Fruit fly (Drosophila melanogaster) whole organism, adult: ENCODE measurements around the gene CG9029.

Source experiments
- CG11617 ChIP-seq: fragments of 200-800 bp; sonication (Bioruptor generic); optimal IDR thresholded peaks from 2 replicates; lab custom pipeline; 2017; ENCODE audit warnings: mild to moderate bottlenecking, missing biosample characterization, missing genetic modification reagents, missing genetic modification characterization
- CG12768 ChIP-seq: fragments of 200-800 bp; sonication (Bioruptor generic); optimal IDR thresholded peaks from 2 replicates; lab custom pipeline; 2017; ENCODE audit warnings: missing biosample characterization, missing genetic modification characterization, mild to moderate bottlenecking, moderate library complexity, missing genetic modification reagents
- CG14711 ChIP-seq: fragments of 200-800 bp; sonication (Bioruptor generic); optimal IDR thresholded peaks from 2 replicates; lab custom pipeline; 2018; ENCODE audit warnings: missing biosample characterization, mild to moderate bottlenecking, missing genetic modification characterization, moderate library complexity
- CG1620 ChIP-seq: fragments of 200-800 bp; sonication (Bioruptor generic); optimal IDR thresholded peaks from 2 replicates; lab custom pipeline; 2016; ENCODE audit warnings: missing biosample characterization, missing genetic modification characterization
- CG33017 ChIP-seq: fragments of 200-800 bp; sonication (Bioruptor generic); optimal IDR thresholded peaks from 2 replicates; lab custom pipeline; 2018; ENCODE audit warnings: missing biosample characterization, mild to moderate bottlenecking, missing genetic modification characterization, moderate library complexity
- CG5204 ChIP-seq: fragments of 200-800 bp; sonication (Bioruptor generic); optimal IDR thresholded peaks from 2 replicates; lab custom pipeline; 2016; ENCODE audit warnings: missing biosample characterization, missing genetic modification characterization
- CG7045 ChIP-seq: fragments of 200-800 bp; sonication (Bioruptor generic); optimal IDR thresholded peaks from 2 replicates; lab custom pipeline; 2017; ENCODE audit warnings: missing biosample characterization, mild to moderate bottlenecking, missing genetic modification characterization
- CG7101 ChIP-seq: fragments of 200-800 bp; sonication (Bioruptor generic); optimal IDR thresholded peaks from 2 replicates; lab custom pipeline; 2018; ENCODE audit warnings: missing biosample characterization, mild to moderate bottlenecking, missing genetic modification characterization, moderate library complexity
- Clk ChIP-seq: fragments of 200-800 bp; sonication (Bioruptor generic); optimal IDR thresholded peaks from 2 replicates; lab custom pipeline; 2017; ENCODE audit warnings: missing biosample characterization, missing genetic modification characterization
- Crg-1 ChIP-seq: fragments of 200-800 bp; sonication (Bioruptor generic); optimal IDR thresholded peaks from 2 replicates; lab custom pipeline; 2016; ENCODE audit warnings: missing biosample characterization, missing genetic modification characterization
- Hr96 ChIP-seq: fragments of 200-800 bp; sonication (Bioruptor generic); optimal IDR thresholded peaks from 2 replicates; lab custom pipeline; 2016; ENCODE audit warnings: missing biosample characterization, missing genetic modification characterization
- Mnt ChIP-seq: fragments of 200-800 bp; sonication (Bioruptor generic); optimal IDR thresholded peaks from 2 replicates; lab custom pipeline; 2016; ENCODE audit warnings: missing biosample characterization, mild to moderate bottlenecking, missing genetic modification characterization
- bab1 ChIP-seq: fragments of 200-800 bp; sonication (Bioruptor generic); optimal IDR thresholded peaks from 3 replicates; lab custom pipeline; 2019; ENCODE audit warnings: missing biosample characterization, mild to moderate bottlenecking, missing genetic modification characterization, moderate library complexity
- cic ChIP-seq: fragments of 200-800 bp; sonication (Bioruptor generic); optimal IDR thresholded peaks from 2 replicates; lab custom pipeline; 2017; ENCODE audit warnings: missing biosample characterization, mild to moderate bottlenecking, missing genetic modification characterization, moderate library complexity
- cnc ChIP-seq, 2 experiments: fragments of >200 bp; optimal IDR thresholded peaks; 2 replicates each; lab custom pipeline; 2017
- kay ChIP-seq: fragments of 200-800 bp; sonication (Bioruptor generic); peaks from one replicate; lab custom pipeline; 2016; ENCODE audit warnings: missing biosample characterization, missing genetic modification characterization, borderline replicate concordance
- ovo ChIP-seq: fragments of 200-800 bp; sonication (Bioruptor generic); optimal IDR thresholded peaks from 2 replicates; lab custom pipeline; 2016; ENCODE audit warnings: missing biosample characterization, missing genetic modification characterization
- pad ChIP-seq: fragments of 200-800 bp; sonication (Bioruptor generic); optimal IDR thresholded peaks from 3 replicates; lab custom pipeline; 2017; ENCODE audit warnings: missing biosample characterization, missing genetic modification characterization, mild to moderate bottlenecking, moderate library complexity, missing genetic modification reagents
- tj ChIP-seq: fragments of 200-800 bp; sonication (Bioruptor generic); optimal IDR thresholded peaks from 3 replicates; lab custom pipeline; 2017; ENCODE audit warnings: missing biosample characterization, mild to moderate bottlenecking, missing genetic modification characterization, moderate library complexity
- toe ChIP-seq: fragments of 200-800 bp; sonication (Bioruptor generic); optimal IDR thresholded peaks from 2 replicates; lab custom pipeline; 2016; ENCODE audit warnings: missing biosample characterization, missing genetic modification characterization

Gene CG9029

DNA sequence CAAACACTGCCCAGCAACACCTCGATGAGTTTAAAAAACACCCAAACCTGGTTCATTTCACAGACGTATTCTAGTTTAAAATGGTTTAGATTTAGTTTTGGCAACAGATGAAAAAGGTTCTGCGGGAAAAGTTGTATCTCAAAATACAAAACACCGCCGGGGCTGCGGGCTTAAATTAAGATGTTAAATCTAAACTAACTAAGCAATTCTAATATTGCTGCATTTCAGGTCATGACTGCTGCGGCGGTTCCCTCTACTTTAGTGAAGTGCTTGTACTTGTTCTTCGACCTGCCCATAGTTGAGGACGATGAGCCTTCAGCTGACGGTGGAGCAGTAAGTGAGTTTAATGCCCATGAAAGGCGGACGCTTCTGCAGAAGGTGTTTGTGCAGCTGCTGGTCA, 24.4 kb downstream of the CG9029 start, which contains the start of gene CG14000:
Gene CG14000, minus strand, starts transcription at position 101 of the 400 bp plus-strand sequence.
- TF ChIP-seq kay (GFP tag; lab: Kevin White, UChicago) (no peak), CG7045 (no peak), CG33017 (no peak), Hr96 (no peak)

DNA sequence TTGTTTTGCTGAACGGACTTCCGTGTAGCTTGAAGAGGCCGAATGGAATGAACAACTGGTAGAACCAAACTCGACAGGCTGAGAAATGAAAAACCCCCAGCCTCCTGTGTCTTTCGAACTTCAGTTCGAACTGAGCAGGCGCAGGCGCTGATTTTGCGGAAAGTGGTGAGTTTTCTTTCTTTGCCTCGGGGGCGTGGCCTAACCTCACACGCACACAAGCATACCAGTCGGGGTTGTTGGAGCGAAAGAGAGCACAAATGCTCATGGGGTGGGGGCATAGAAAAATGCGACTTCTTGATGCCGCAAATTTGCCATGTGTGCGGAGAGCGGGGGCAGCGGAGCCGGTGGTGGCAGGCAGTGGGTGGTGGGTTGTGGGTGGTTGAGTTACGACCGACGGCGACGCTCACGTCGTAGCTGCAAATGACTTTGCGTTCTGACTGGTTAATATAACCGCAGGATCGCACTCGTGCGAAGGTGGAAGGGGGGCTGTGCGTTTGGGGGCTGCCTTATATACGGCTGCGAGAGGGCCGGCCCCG, 37.9 kb downstream of the CG9029 start, which contains the start of gene CG9016:
Gene CG9016, minus strand, starts transcription at position 51 of the 536 bp plus-strand sequence.
- no peak for TF ChIP-seq tj (GFP tag; lab: Kevin White, UChicago)
- no peak for TF ChIP-seq CG5204
- TF ChIP-seq bab1 (GFP tag; lab: Kevin White, UChicago), result no peak
- no peak for TF ChIP-seq Crg-1 (GFP tag; lab: Kevin White, UChicago)
- no peak for TF ChIP-seq CG12768 (GFP tag; lab: Kevin White, UChicago)
- TF ChIP-seq CG33017, result no peak
- TF ChIP-seq Hr96, result no peak
- no peak for TF ChIP-seq toe (GFP tag; lab: Kevin White, UChicago)
- no peak for TF ChIP-seq CG7045
- no peak for TF ChIP-seq Mnt (GFP tag; lab: Kevin White, UChicago)
- TF ChIP-seq cnc (optimal IDR thresholded peaks at IDR 0.05; lab: Kevin White, UChicago), result no peak
- no peak for TF ChIP-seq cic
- TF ChIP-seq kay (GFP tag; lab: Kevin White, UChicago), result no peak
- TF ChIP-seq CG11617 (GFP tag; lab: Kevin White, UChicago), result no peak
- TF ChIP-seq CG7101 (tag; lab: Kevin White, UChicago), result no peak
- TF ChIP-seq Clk (GFP tag; lab: Kevin White, UChicago), result no peak
- TF ChIP-seq pad (GFP tag; lab: Kevin White, UChicago), result no peak
- TF ChIP-seq CG1620 (GFP tag; lab: Kevin White, UChicago), result no peak
- no peak for TF ChIP-seq CG14711
- TF ChIP-seq ovo (GFP tag; lab: Kevin White, UChicago), result no peak

DNA sequence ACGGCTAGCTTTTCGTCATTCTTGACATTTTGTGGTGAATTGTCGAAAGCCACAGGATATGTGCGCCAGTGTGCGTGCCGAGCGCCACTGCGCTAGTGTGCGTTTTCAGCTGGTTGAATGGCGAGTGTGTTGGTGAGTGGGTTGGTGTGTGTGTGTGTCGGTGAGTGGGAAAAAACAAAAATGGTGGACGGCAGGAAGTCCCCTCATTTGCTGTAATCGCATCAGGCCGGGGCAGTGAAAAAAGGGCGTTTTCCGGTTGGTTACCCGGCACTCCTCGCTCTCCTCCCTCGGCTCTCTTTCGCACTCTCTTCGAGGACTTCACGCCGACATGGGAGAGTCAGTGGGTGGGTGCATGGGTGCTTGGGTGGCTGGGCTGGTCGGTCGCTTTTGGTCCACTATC, 39.4 kb downstream of the CG9029 start:
- TF ChIP-seq pad (GFP tag; lab: Kevin White, UChicago) (no peak), ovo (GFP tag; lab: Kevin White, UChicago) (no peak), Mnt (GFP tag; lab: Kevin White, UChicago) (no peak), CG5204 (no peak), Hr96 (no peak), bab1 (GFP tag; lab: Kevin White, UChicago) (no peak), cic (no peak), CG7045 (no peak), kay (GFP tag; lab: Kevin White, UChicago) (no peak), Crg-1 (GFP tag; lab: Kevin White, UChicago) (no peak), CG12768 (GFP tag; lab: Kevin White, UChicago) (no peak), CG33017 (no peak), CG7101 (tag; lab: Kevin White, UChicago) (no peak), CG11617 (GFP tag; lab: Kevin White, UChicago) (no peak)

DNA sequence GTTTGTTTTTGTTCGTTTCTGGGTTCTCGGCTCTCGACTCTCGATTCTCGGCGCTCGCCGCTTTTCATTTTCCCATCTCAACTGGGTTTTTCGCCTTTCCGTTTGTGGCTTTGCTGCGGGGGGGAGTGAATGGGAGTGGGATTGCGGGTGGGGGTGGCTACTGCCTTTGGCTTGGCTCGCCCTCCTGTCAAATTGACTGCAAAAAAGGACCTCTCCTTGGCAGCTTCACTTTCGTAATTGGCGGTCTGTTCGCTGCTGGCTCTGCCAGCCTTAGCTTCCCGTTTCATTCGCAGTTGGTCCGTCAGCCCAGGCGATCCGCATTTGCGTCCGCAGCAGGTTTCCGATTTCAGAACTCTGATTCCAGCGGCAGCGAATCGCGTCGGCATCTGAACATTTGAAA, 39.8 kb downstream of the CG9029 start, which contains the start of gene dsf:
Gene dsf, plus strand, starts transcription at position 301 of the 400 bp plus-strand sequence.
- TF ChIP-seq CG33017 (no peak), toe (GFP tag; lab: Kevin White, UChicago) (no peak), bab1 (GFP tag; lab: Kevin White, UChicago) (no peak), CG1620 (GFP tag; lab: Kevin White, UChicago) (no peak), CG14711 (no peak), pad (GFP tag; lab: Kevin White, UChicago) (no peak), CG7101 (tag; lab: Kevin White, UChicago) (no peak), Mnt (GFP tag; lab: Kevin White, UChicago) (no peak), cnc (optimal IDR thresholded peaks at IDR 0.05; lab: Kevin White, UChicago) (no peak), cic (no peak), CG7045 (no peak)

DNA sequence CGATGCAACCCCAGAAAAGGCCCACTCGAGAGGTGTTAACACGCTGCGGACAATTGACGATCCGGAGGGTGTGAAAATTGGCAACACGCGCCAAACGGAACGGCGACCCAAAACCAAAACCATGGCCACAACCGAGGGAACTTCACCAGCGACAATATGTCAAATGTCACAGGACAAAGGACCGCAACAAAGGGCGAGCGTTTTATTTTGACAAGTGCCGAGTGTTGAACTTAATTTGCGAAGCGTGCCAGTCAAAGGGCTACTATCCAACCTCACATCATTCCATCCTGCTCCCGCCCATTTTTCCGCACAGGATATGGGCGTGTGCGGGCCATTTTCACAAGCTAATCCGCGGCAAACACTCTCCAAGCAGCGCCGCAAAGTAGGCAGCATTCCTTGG, 41.6 kb downstream of the CG9029 start:
- TF ChIP-seq pad (GFP tag; lab: Kevin White, UChicago), result no peak
- no peak for TF ChIP-seq kay (GFP tag; lab: Kevin White, UChicago)
- no peak for TF ChIP-seq CG7101 (tag; lab: Kevin White, UChicago)
- no peak for TF ChIP-seq ovo (GFP tag; lab: Kevin White, UChicago)
- TF ChIP-seq toe (GFP tag; lab: Kevin White, UChicago), result no peak
- no peak for TF ChIP-seq bab1 (GFP tag; lab: Kevin White, UChicago)
- no peak for TF ChIP-seq CG11617 (GFP tag; lab: Kevin White, UChicago)
- TF ChIP-seq Clk (GFP tag; lab: Kevin White, UChicago), result no peak
- no peak for TF ChIP-seq CG1620 (GFP tag; lab: Kevin White, UChicago)
- TF ChIP-seq CG14711, result no peak
- TF ChIP-seq cnc (optimal IDR thresholded peaks at IDR 0.05; lab: Kevin White, UChicago), result no peak
- TF ChIP-seq CG33017, result no peak
- no peak for TF ChIP-seq CG12768 (GFP tag; lab: Kevin White, UChicago)
- no peak for TF ChIP-seq cic
- TF ChIP-seq Hr96, result no peak
- TF ChIP-seq CG5204, result no peak
- no peak for TF ChIP-seq CG7045
- no peak for TF ChIP-seq tj (GFP tag; lab: Kevin White, UChicago)
- TF ChIP-seq Mnt (GFP tag; lab: Kevin White, UChicago), result no peak
